Worm (Caenorhabditis elegans): ENCODE data around the gene spin-1.

spin-1 gene

DNA sequence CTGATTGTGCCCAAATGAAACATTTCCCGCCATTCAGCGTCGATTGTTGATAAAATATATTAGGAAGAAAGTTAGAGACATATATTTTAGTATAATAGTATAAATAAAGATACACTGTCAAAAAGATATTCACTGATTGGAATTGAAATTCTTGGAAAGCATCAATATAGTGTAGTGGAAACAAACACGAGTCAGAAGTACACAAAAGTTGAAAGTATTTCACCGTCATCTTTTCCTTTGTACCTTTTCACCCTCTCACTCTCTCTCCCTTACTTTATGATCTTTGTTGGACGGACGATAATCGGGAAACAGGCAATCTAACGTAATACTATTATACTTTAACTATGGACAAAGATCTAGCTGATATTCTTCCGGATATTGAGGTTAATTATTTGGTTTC, 20.8 kb upstream of the spin-1 start, which contains the start of gene nhr-208 (continued):
- TF ChIP-seq arid-1 (GFP tag; conservative IDR thresholded peaks at IDR 0.05) (no peak), saeg-2 (GFP tag; IDR thresholded peaks at IDR 0.05) (no peak), cey-2 (tag; optimal IDR thresholded peaks at IDR 0.05; ENCODE audit: borderline replicate concordance, insufficient read depth) (no peak), ceh-32 (tag; optimal IDR thresholded peaks at IDR 0.05; ENCODE audit: poor library complexity) (no peak), nhr-41 (GFP tag; IDR thresholded peaks at IDR 0.05) (no peak), dve-1 (tag; optimal IDR thresholded peaks at IDR 0.05; ENCODE audit: insufficient read depth) (peak; percentile 15), mdt-29 (GFP tag; IDR thresholded peaks at IDR 0.05) (no peak), F44E2.7 (GFP tag; IDR thresholded peaks at IDR 0.05) (no peak), hlh-11 (tag; optimal IDR thresholded peaks at IDR 0.05) (no peak), ctbp-1 (GFP tag; IDR thresholded peaks at IDR 0.05) (no peak), T20F7.1 (GFP tag; optimal IDR thresholded peaks at IDR 0.05) (no peak), ama-1 (optimal IDR thresholded peaks at IDR 0.05) (no peak), daf-8 (GFP tag; IDR thresholded peaks at IDR 0.05) (no peak)

DNA sequence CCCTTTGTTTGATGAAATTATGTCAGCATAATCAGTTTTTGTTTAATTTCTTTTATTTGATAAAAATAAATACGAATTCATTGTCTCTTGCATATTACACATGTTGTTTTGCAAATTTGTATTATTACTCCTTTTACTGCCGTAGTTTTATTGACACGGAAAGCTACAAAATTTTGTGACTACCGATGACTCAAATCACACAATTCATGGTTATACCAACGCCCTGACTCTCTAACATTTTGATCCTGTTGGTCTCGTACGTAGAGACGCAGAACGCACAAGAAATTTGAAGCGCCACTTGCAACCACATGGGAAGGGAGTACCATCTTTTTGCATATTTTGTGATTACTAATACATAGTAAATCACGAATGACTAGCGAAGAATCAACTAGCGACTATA, 18.9 kb upstream of the spin-1 start, which contains the start of gene nhr-207:
nhr-207 (plus strand) TSS at position 282 of the 400 bp plus-strand sequence.
- no peak for TF ChIP-seq tag-97 (GFP tag; IDR thresholded peaks at IDR 0.05)
- peak; percentile 85 for TF ChIP-seq nhr-6 (tag; optimal IDR thresholded peaks at IDR 0.05)
- TF ChIP-seq aha-1 (tag), result no peak
- no peak for TF ChIP-seq daf-16 (GFP tag; optimal IDR thresholded peaks at IDR 0.05)
- peak; percentile 51 for TF ChIP-seq daf-16 (tag; optimal IDR thresholded peaks at IDR 0.05)
- no peak for TF ChIP-seq gei-8 (GFP tag; optimal IDR thresholded peaks at IDR 0.05)
- TF ChIP-seq dmd-9 (GFP tag; IDR thresholded peaks at IDR 0.05), result no peak
- no peak for TF ChIP-seq snpc-1.2 (GFP tag; IDR thresholded peaks at IDR 0.05)
- TF ChIP-seq nhr-28 (tag; optimal IDR thresholded peaks at IDR 0.05), result peak; percentile 95
- no peak for TF ChIP-seq nhr-42 (GFP tag; IDR thresholded peaks at IDR 0.05)
- no peak for TF ChIP-seq skn-1 (tag; optimal IDR thresholded peaks at IDR 0.05)
- TF ChIP-seq lim-7 (GFP tag; IDR thresholded peaks at IDR 0.05), result no peak
- TF ChIP-seq mdl-1 (tag; optimal IDR thresholded peaks at IDR 0.05), result peak in 1 of 2 experiments; percentile 71
- TF ChIP-seq saeg-2 (GFP tag; IDR thresholded peaks at IDR 0.05), result no peak
- no peak for TF ChIP-seq Y105C5A.15 (GFP tag; IDR thresholded peaks at IDR 0.05)
- peak; percentile 20 for TF ChIP-seq nhr-77 (tag; optimal IDR thresholded peaks at IDR 0.05)
- no peak for TF ChIP-seq zip-11 (GFP tag; IDR thresholded peaks at IDR 0.05)
- TF ChIP-seq fkh-10 (GFP tag; optimal IDR thresholded peaks at IDR 0.05), result no peak
- no peak for TF ChIP-seq hmg-1.1 (GFP tag; IDR thresholded peaks at IDR 0.05)
- no peak for TF ChIP-seq ama-1 (optimal IDR thresholded peaks at IDR 0.05)
- TF ChIP-seq attf-4 (tag; optimal IDR thresholded peaks at IDR 0.05), result no peak
- peak; percentile 54 for TF ChIP-seq nhr-102 (tag; optimal IDR thresholded peaks at IDR 0.05)
- no peak for TF ChIP-seq ZK546.5 (tag; optimal IDR thresholded peaks at IDR 0.05)
- no peak for TF ChIP-seq zag-1 (tag; optimal IDR thresholded peaks at IDR 0.05)
- no peak for TF ChIP-seq mes-2 (tag; optimal IDR thresholded peaks at IDR 0.05; ENCODE audit: poor library complexity, severe bottlenecking)
- no peak for TF ChIP-seq ctbp-1 (GFP tag; IDR thresholded peaks at IDR 0.05)
- TF ChIP-seq F44E2.7 (GFP tag; IDR thresholded peaks at IDR 0.05), result no peak
- no peak for TF ChIP-seq zip-2 (tag; optimal IDR thresholded peaks at IDR 0.05)
- no peak for TF ChIP-seq ceh-44 (GFP tag; IDR thresholded peaks at IDR 0.05)
- TF ChIP-seq Y48G9A.11 (GFP tag; IDR thresholded peaks at IDR 0.05), result no peak
- TF ChIP-seq F37D6.2 (tag; optimal IDR thresholded peaks at IDR 0.05), result no peak
- no peak for TF ChIP-seq ces-1 (GFP tag; optimal IDR thresholded peaks at IDR 0.05)
- no peak for TF ChIP-seq mdt-29 (GFP tag; IDR thresholded peaks at IDR 0.05)
- TF ChIP-seq Y5F2A.4 (GFP tag; optimal IDR thresholded peaks at IDR 0.05), result no peak
- no peak for TF ChIP-seq R02D3.7 (tag; optimal IDR thresholded peaks at IDR 0.05)
- TF ChIP-seq dmd-6 (GFP tag; IDR thresholded peaks at IDR 0.05), result peak; percentile 85
- no peak for TF ChIP-seq php-3 (GFP tag; IDR thresholded peaks at IDR 0.05)
- no peak for TF ChIP-seq lin-13 (GFP tag; optimal IDR thresholded peaks at IDR 0.05)
- TF ChIP-seq hlh-11 (tag; optimal IDR thresholded peaks at IDR 0.05), result peak; percentile 39
- no peak for TF ChIP-seq nhr-10 (tag; optimal IDR thresholded peaks at IDR 0.05)
- no peak for TF ChIP-seq nhr-111 (GFP tag; optimal IDR thresholded peaks at IDR 0.05)
- peak; percentile 45 for TF ChIP-seq dve-1 (tag; optimal IDR thresholded peaks at IDR 0.05; ENCODE audit: insufficient read depth)
